Worm (Caenorhabditis elegans): ENCODE results near the gene phat-3.

Gene phat-3

ce11 chrV:4029627-4030026 lies 14.1 kb upstream of the phat-3 start:
- TF ChIP-seq nhr-237 (tag; optimal IDR thresholded peaks at IDR 0.05) (no peak), unc-62 (GFP tag; optimal IDR thresholded peaks at IDR 0.05) (no peak), sem-2 (GFP tag; optimal IDR thresholded peaks at IDR 0.05) (no peak), pha-4 (tag; optimal IDR thresholded peaks at IDR 0.05) (no peak), nhr-2 (tag; optimal IDR thresholded peaks at IDR 0.05) (no peak)

- no peak for TF ChIP-seq blmp-1 (tag; optimal IDR thresholded peaks at IDR 0.05)
- no peak for TF ChIP-seq lin-32 (GFP tag; optimal IDR thresholded peaks at IDR 0.05)
- TF ChIP-seq drap-1 (GFP tag; optimal IDR thresholded peaks at IDR 0.05), result no peak
- TF ChIP-seq unc-62 (GFP tag; optimal IDR thresholded peaks at IDR 0.05), result no peak
- TF ChIP-seq ceh-83 (GFP tag; optimal IDR thresholded peaks at IDR 0.05), result no peak
- no peak for TF ChIP-seq elt-1 (tag; optimal IDR thresholded peaks at IDR 0.05; ENCODE audit: borderline replicate concordance, insufficient read depth)
Observed at ce11 chrV:4031319-4031718, 12.4 kb upstream of the phat-3 start, which contains the start of gene cyp-35A4. cyp-35A4 (plus strand) TSS chrV:4031619.

- no peak for TF ChIP-seq lsy-2 (tag; optimal IDR thresholded peaks at IDR 0.05)
- TF ChIP-seq bed-3 (GFP tag; optimal IDR thresholded peaks at IDR 0.05), result no peak
- no peak for TF ChIP-seq nhr-2 (tag; optimal IDR thresholded peaks at IDR 0.05)
- TF ChIP-seq ceh-83 (GFP tag; optimal IDR thresholded peaks at IDR 0.05), result no peak
- no peak for TF ChIP-seq ham-2 (GFP tag; optimal IDR thresholded peaks at IDR 0.05)
- no peak for TF ChIP-seq mab-5 (tag; optimal IDR thresholded peaks at IDR 0.05)
- no peak for TF ChIP-seq lin-32 (GFP tag; optimal IDR thresholded peaks at IDR 0.05)
- TF ChIP-seq sem-2 (GFP tag; optimal IDR thresholded peaks at IDR 0.05), result no peak
- TF ChIP-seq tbx-8 (GFP tag; optimal IDR thresholded peaks at IDR 0.05), result no peak
- no peak for TF ChIP-seq nhr-28 (tag; optimal IDR thresholded peaks at IDR 0.05)
- no peak for TF ChIP-seq ces-1 (GFP tag; optimal IDR thresholded peaks at IDR 0.05)
- no peak for TF ChIP-seq ztf-11 (tag; optimal IDR thresholded peaks at IDR 0.05)
- TF ChIP-seq lin-13 (tag; optimal IDR thresholded peaks at IDR 0.05), result no peak
- no peak for TF ChIP-seq elt-1 (tag; optimal IDR thresholded peaks at IDR 0.05; ENCODE audit: borderline replicate concordance, insufficient read depth)
- TF ChIP-seq M03D4.4 (tag; optimal IDR thresholded peaks at IDR 0.05), result no peak
- TF ChIP-seq ceh-43 (GFP tag; optimal IDR thresholded peaks at IDR 0.05), result no peak
- TF ChIP-seq flh-1 (GFP tag; optimal IDR thresholded peaks at IDR 0.05), result no peak
- TF ChIP-seq unc-120 (tag; optimal IDR thresholded peaks at IDR 0.05; ENCODE audit: poor library complexity, severe bottlenecking), result no peak
- TF ChIP-seq elt-3 (tag; optimal IDR thresholded peaks at IDR 0.05), result no peak
- no peak for TF ChIP-seq nhr-76 (tag; optimal IDR thresholded peaks at IDR 0.05)
Observed at ce11 chrV:4034303-4034702, 9.4 kb upstream of the phat-3 start, which contains the start of gene C49G7.7. C49G7.7 (plus strand) TSS chrV:4034476.

- no peak for TF ChIP-seq zip-8 (tag; optimal IDR thresholded peaks at IDR 0.05)
- no peak for TF ChIP-seq ces-1 (GFP tag; optimal IDR thresholded peaks at IDR 0.05)
- TF ChIP-seq pha-4 (tag; optimal IDR thresholded peaks at IDR 0.05), result no peak
- TF ChIP-seq elt-1 (tag; optimal IDR thresholded peaks at IDR 0.05; ENCODE audit: borderline replicate concordance, insufficient read depth), result no peak
- no peak for TF ChIP-seq nhr-12 (tag; optimal IDR thresholded peaks at IDR 0.05)
- no peak for TF ChIP-seq M03D4.4 (tag; optimal IDR thresholded peaks at IDR 0.05)
- no peak for TF ChIP-seq nhr-237 (tag; optimal IDR thresholded peaks at IDR 0.05)
- no peak for TF ChIP-seq lin-32 (GFP tag; optimal IDR thresholded peaks at IDR 0.05)
- TF ChIP-seq sptf-1 (tag; optimal IDR thresholded peaks at IDR 0.05), result no peak
- no peak for TF ChIP-seq unc-120 (tag; optimal IDR thresholded peaks at IDR 0.05; ENCODE audit: poor library complexity, severe bottlenecking)
- no peak for TF ChIP-seq unc-39 (tag; optimal IDR thresholded peaks at IDR 0.05)
- no peak for TF ChIP-seq unc-62 (GFP tag; optimal IDR thresholded peaks at IDR 0.05)
- no peak for TF ChIP-seq cnd-1 (tag; optimal IDR thresholded peaks at IDR 0.05)
- TF ChIP-seq sem-2 (GFP tag; optimal IDR thresholded peaks at IDR 0.05), result no peak
- TF ChIP-seq snpc-4 (tag; optimal IDR thresholded peaks at IDR 0.05), result no peak
- TF ChIP-seq drap-1 (GFP tag; optimal IDR thresholded peaks at IDR 0.05), result no peak
- TF ChIP-seq mls-2 (tag; optimal IDR thresholded peaks at IDR 0.05), result no peak
Observed at ce11 chrV:4035811-4036210, 7.9 kb upstream of the phat-3 start, which contains the start of gene C49G7.13. C49G7.13 (plus strand) TSS chrV:4036111.

- TF ChIP-seq nhr-76 (tag; optimal IDR thresholded peaks at IDR 0.05) (no peak), lsy-2 (tag; optimal IDR thresholded peaks at IDR 0.05) (no peak), drap-1 (GFP tag; optimal IDR thresholded peaks at IDR 0.05) (no peak), mls-2 (tag; optimal IDR thresholded peaks at IDR 0.05) (no peak), nhr-28 (tag; optimal IDR thresholded peaks at IDR 0.05) (no peak), unc-120 (tag; optimal IDR thresholded peaks at IDR 0.05; ENCODE audit: poor library complexity, severe bottlenecking) (no peak)
Observed at ce11 chrV:4038110-4038509, 5.6 kb upstream of the phat-3 start, which contains the start of gene C49G7.12. C49G7.12 (plus strand) TSS chrV:4038410.
